Fruit fly (Drosophila melanogaster) S2 (cell line): Measurements from ENCODE around the gene CG43386.
A peak's percentile ranks its signal among the peaks of the same experiment; 100 is the strongest.

Experiments used
- CG8478 ChIP-seq: fragments of >200 bp; optimal IDR thresholded peaks from 2 replicates; lab custom pipeline; 2018
- CTCF ChIP-seq, 2 experiments: fragments of >200 bp; optimal IDR thresholded peaks; 2 replicates each; lab custom pipeline; 2018

DNA sequence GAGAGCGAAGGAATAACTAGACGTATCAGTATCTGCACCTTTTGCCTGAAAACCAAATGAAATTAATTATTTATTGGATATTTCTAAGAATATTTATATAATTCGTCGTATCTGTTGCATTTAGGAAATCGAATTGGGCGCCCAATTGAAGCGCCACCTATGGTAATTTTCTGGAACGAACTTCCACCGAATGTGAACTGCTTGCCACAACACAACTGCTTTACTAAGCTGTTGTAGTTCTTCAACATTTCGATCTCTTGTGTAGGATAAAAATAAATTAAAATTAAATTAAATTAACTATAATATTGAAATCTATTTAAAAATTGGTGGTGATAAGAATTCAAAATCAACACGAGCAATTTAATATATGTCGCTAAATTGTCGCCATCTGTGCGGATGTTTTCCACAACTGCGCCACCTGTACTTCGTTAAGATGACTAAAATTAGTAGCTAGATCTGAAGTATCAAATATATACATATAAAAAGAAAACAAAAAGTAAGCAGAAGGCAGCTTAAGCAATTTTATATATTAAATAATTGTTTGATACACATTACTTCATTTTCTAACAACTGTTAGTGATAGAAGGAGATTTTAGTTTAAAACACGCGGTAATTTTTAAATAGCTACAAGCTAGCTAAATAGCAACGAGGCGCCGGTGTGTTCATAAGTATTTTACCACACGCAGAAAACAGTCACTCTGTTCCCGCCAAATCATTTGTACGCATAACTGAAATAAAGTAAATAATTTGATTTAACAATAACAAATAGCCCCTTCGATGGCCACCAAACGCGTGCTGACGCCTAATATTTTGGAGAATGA lies 32.8 kb upstream of the CG43386 start, which contains the start of gene Dna2:
- TF ChIP-seq CTCF (optimal IDR thresholded peaks at IDR 0.05; lab: Kevin White, UChicago), result peak; percentile 19 to 86
- TF ChIP-seq CG8478 (lab: Kevin White, UChicago), result no peak
